Worm (Caenorhabditis elegans): Measurements from ENCODE around the gene cgt-2.

- TF ChIP-seq unc-39 (tag; optimal IDR thresholded peaks at IDR 0.05) (no peak), mls-2 (tag; optimal IDR thresholded peaks at IDR 0.05) (no peak), mep-1 (tag; optimal IDR thresholded peaks at IDR 0.05) (no peak), nhr-28 (tag; optimal IDR thresholded peaks at IDR 0.05) (no peak), elt-3 (tag; optimal IDR thresholded peaks at IDR 0.05) (no peak), unc-62 (GFP tag; optimal IDR thresholded peaks at IDR 0.05) (no peak), nhr-76 (tag; optimal IDR thresholded peaks at IDR 0.05) (no peak), elt-1 (tag; optimal IDR thresholded peaks at IDR 0.05; ENCODE audit: borderline replicate concordance, insufficient read depth) (no peak), lsy-2 (tag; optimal IDR thresholded peaks at IDR 0.05) (no peak), tbx-8 (GFP tag; optimal IDR thresholded peaks at IDR 0.05) (no peak), mab-5 (tag; optimal IDR thresholded peaks at IDR 0.05) (no peak)
Measured at ce11 chrX:17685959-17686358, 9.1 kb upstream of the cgt-2 start.
